Worm (Caenorhabditis elegans) whole organism, L1 larva: ENCODE measurements around the gene agt-1.

Experiments used
- C04F5.9 ChIP-seq: sonication (generic microtip); optimal IDR thresholded peaks from 2 replicates; lab custom pipeline; 2016; ENCODE audit warnings: missing genetic modification characterization, missing compliant biosample characterization
- C16A3.4 ChIP-seq: fragments of 150-350 bp; optimal IDR thresholded peaks from 2 replicates; lab custom pipeline; 2014; ENCODE audit warnings: missing biosample characterization, missing genetic modification characterization
- C34B4.2 ChIP-seq: sonication (generic microtip); optimal IDR thresholded peaks from 2 replicates; lab custom pipeline; 2017; ENCODE audit warnings: mild to moderate bottlenecking, missing genetic modification characterization, missing compliant biosample characterization
- Y116A8C.19 ChIP-seq: sonication (generic microtip); optimal IDR thresholded peaks from 2 replicates; lab custom pipeline; 2016; ENCODE audit warnings: missing compliant biosample characterization, missing genetic modification characterization, borderline replicate concordance
- aha-1 ChIP-seq: fragments of 150-350 bp; optimal IDR thresholded peaks from 2 replicates; lab custom pipeline; 2014; ENCODE audit warnings: missing biosample characterization, missing genetic modification characterization
- alr-1 ChIP-seq: fragments of 200-800 bp; sonication (Bioruptor generic); optimal IDR thresholded peaks from 2 replicates; lab custom pipeline; 2018; ENCODE audit warnings: borderline replicate concordance, mild to moderate bottlenecking, missing genetic modification characterization, missing compliant biosample characterization
- aly-2 ChIP-seq: fragments of 150-350 bp; optimal IDR thresholded peaks from 2 replicates; lab custom pipeline; 2014; ENCODE audit warnings: missing biosample characterization, missing genetic modification characterization
- blmp-1 ChIP-seq: fragments of 150-350 bp; optimal IDR thresholded peaks from 2 replicates; lab custom pipeline; 2014; ENCODE audit warnings: missing biosample characterization, missing genetic modification characterization
- ceh-8 ChIP-seq: fragments of 200-800 bp; sonication (Bioruptor generic); optimal IDR thresholded peaks from 2 replicates; lab custom pipeline; 2018; ENCODE audit warnings: mild to moderate bottlenecking, missing genetic modification characterization, moderate library complexity, missing compliant biosample characterization
- ceh-82 ChIP-seq, 3 experiments: fragments of 150-350 bp in 1 of 3; sonication (generic microtip) in 2 of 3; optimal IDR thresholded peaks; 2 replicates each; lab custom pipeline; 2014 to 2017; ENCODE audit warnings: missing biosample characterization in 3 of 3, missing genetic modification characterization in 3 of 3
- ceh-88 ChIP-seq: fragments of 200-800 bp; sonication (Bioruptor generic); IDR thresholded peaks from 2 replicates; pipeline ENCODE4 v1.3.6; 2022; ENCODE audit warnings: missing genetic modification characterization, missing compliant biosample characterization
- ceh-90 ChIP-seq: sonication (generic microtip); optimal IDR thresholded peaks from 2 replicates; lab custom pipeline; 2016; ENCODE audit warnings: missing genetic modification characterization, missing compliant biosample characterization
- dpl-1 ChIP-seq, 3 experiments: fragments of 150-350 bp in 2 of 3; sonication (generic microtip) in 1 of 3; optimal IDR thresholded peaks; 2 replicates each; lab custom pipeline; 2014 to 2017; ENCODE audit warnings: missing biosample characterization in 3 of 3, missing genetic modification characterization in 3 of 3, missing genetic modification reagents in 3 of 3
- egl-27 ChIP-seq, 2 experiments: fragments of 150-350 bp in 1 of 2; sonication (generic microtip); optimal IDR thresholded peaks; 3 replicates each; lab custom pipeline; 2017 to 2018; ENCODE audit warnings: missing biosample characterization in 2 of 2, missing genetic modification characterization in 2 of 2, missing genetic modification reagents in 2 of 2
- elt-3 ChIP-seq, 6 experiments: fragments of 150-350 bp in 1 of 6; sonication (generic microtip); optimal IDR thresholded peaks; 2 replicates each; lab custom pipeline; 2017 to 2018; ENCODE audit warnings: missing biosample characterization in 6 of 6, missing genetic modification characterization in 6 of 6, inconsistent platforms in 1 of 6
- ets-5 ChIP-seq: fragments of 200-800 bp; sonication (Bioruptor generic); IDR thresholded peaks from 2 replicates; pipeline ENCODE4 v1.3.6; 2022; ENCODE audit warnings: missing genetic modification characterization, missing compliant biosample characterization
- fkh-10 ChIP-seq: sonication (generic microtip); optimal IDR thresholded peaks from 2 replicates; lab custom pipeline; 2017; ENCODE audit warnings: missing biosample characterization, missing genetic modification reagents, missing genetic modification characterization
- grh-1 ChIP-seq: fragments of 200-800 bp; sonication (Bioruptor generic); IDR thresholded peaks from 2 replicates; pipeline ENCODE4 v1.3.6; 2022; ENCODE audit warnings: missing genetic modification reagents, missing genetic modification characterization, missing compliant biosample characterization
- hlh-17 ChIP-seq: fragments of 200-800 bp; sonication (Bioruptor generic); optimal IDR thresholded peaks from 2 replicates; lab custom pipeline; 2018; ENCODE audit warnings: missing genetic modification characterization, mild to moderate bottlenecking, missing compliant biosample characterization, moderate library complexity, borderline replicate concordance
- hlh-4 ChIP-seq: sonication (generic microtip); optimal IDR thresholded peaks from 2 replicates; lab custom pipeline; 2016; ENCODE audit warnings: mild to moderate bottlenecking, missing genetic modification characterization, missing compliant biosample characterization
- hpl-2 ChIP-seq: fragments of 150-350 bp; optimal IDR thresholded peaks from 2 replicates; lab custom pipeline; 2014; ENCODE audit warnings: missing biosample characterization, missing genetic modification reagents, missing genetic modification characterization
- lin-35 ChIP-seq, 2 experiments: fragments of 150-350 bp; optimal IDR thresholded peaks; 2 replicates each; lab custom pipeline; 2014; ENCODE audit warnings: missing biosample characterization in 2 of 2, missing genetic modification characterization in 2 of 2, missing genetic modification reagents in 2 of 2
- lin-39 ChIP-seq: fragments of 150-350 bp; optimal IDR thresholded peaks from 2 replicates; lab custom pipeline; 2014; ENCODE audit warnings: missing biosample characterization, missing genetic modification reagents, missing genetic modification characterization
- lir-3 ChIP-seq: sonication (generic microtip); optimal IDR thresholded peaks from 2 replicates; lab custom pipeline; 2016; ENCODE audit warnings: mild to moderate bottlenecking, missing genetic modification characterization, moderate library complexity, missing compliant biosample characterization; ENCODE audit not compliant: poor library complexity
- mab-9 ChIP-seq: fragments of 200-800 bp; sonication (Bioruptor generic); IDR thresholded peaks from 2 replicates; pipeline ENCODE4 v1.3.6; 2022; ENCODE audit warnings: missing genetic modification reagents, missing genetic modification characterization, missing compliant biosample characterization
- mef-2 ChIP-seq: fragments of 150-350 bp; optimal IDR thresholded peaks from 2 replicates; lab custom pipeline; 2014; ENCODE audit warnings: missing biosample characterization, missing genetic modification characterization
- mep-1 ChIP-seq: fragments of 150-350 bp; optimal IDR thresholded peaks from 2 replicates; lab custom pipeline; 2014; ENCODE audit warnings: missing biosample characterization, missing genetic modification characterization
- nhr-11 ChIP-seq: fragments of 150-350 bp; optimal IDR thresholded peaks from 2 replicates; lab custom pipeline; 2014; ENCODE audit warnings: missing biosample characterization, missing genetic modification characterization
- nhr-12 ChIP-seq: sonication (generic microtip); optimal IDR thresholded peaks from 2 replicates; lab custom pipeline; 2017; ENCODE audit warnings: missing biosample characterization, missing genetic modification characterization
- nhr-28 ChIP-seq: fragments of 150-350 bp; optimal IDR thresholded peaks from 2 replicates; lab custom pipeline; 2014; ENCODE audit warnings: missing biosample characterization, missing genetic modification characterization
- nhr-47 ChIP-seq: sonication (generic microtip); optimal IDR thresholded peaks from 2 replicates; lab custom pipeline; 2016; ENCODE audit warnings: mild to moderate bottlenecking, missing genetic modification characterization, moderate library complexity, missing compliant biosample characterization
- nhr-71 ChIP-seq: sonication (generic microtip); optimal IDR thresholded peaks from 2 replicates; lab custom pipeline; 2016; ENCODE audit warnings: mild to moderate bottlenecking, missing genetic modification characterization, moderate library complexity, missing compliant biosample characterization
- nhr-76 ChIP-seq: sonication (generic microtip); optimal IDR thresholded peaks from 2 replicates; lab custom pipeline; 2017; ENCODE audit warnings: missing biosample characterization, missing genetic modification characterization
- nhr-90 ChIP-seq: sonication (generic microtip); optimal IDR thresholded peaks from 2 replicates; lab custom pipeline; 2016; ENCODE audit warnings: mild to moderate bottlenecking, missing genetic modification characterization, missing compliant biosample characterization; ENCODE audit not compliant: poor library complexity
- pqm-1 ChIP-seq: sonication (generic microtip); optimal IDR thresholded peaks from 3 replicates; lab custom pipeline; 2017; ENCODE audit warnings: missing biosample characterization, missing genetic modification characterization
- rnt-1 ChIP-seq: sonication (generic microtip); optimal IDR thresholded peaks from 2 replicates; lab custom pipeline; 2016; ENCODE audit warnings: mild to moderate bottlenecking, missing genetic modification characterization, moderate library complexity, missing compliant biosample characterization
- skn-1 ChIP-seq: fragments of 150-350 bp; optimal IDR thresholded peaks from 2 replicates; lab custom pipeline; 2014; ENCODE audit warnings: missing biosample characterization, missing genetic modification characterization
- snpc-4 ChIP-seq: fragments of 150-350 bp; optimal IDR thresholded peaks from 2 replicates; lab custom pipeline; 2014; ENCODE audit warnings: missing biosample characterization, missing genetic modification characterization
- sox-4 ChIP-seq: sonication (generic microtip); optimal IDR thresholded peaks from 2 replicates; lab custom pipeline; 2016; ENCODE audit warnings: missing genetic modification characterization, missing compliant biosample characterization
- sptf-1 ChIP-seq: fragments of 150-350 bp; optimal IDR thresholded peaks from 2 replicates; lab custom pipeline; 2014; ENCODE audit warnings: missing biosample characterization, missing genetic modification characterization
- swsn-7 ChIP-seq: sonication (generic microtip); optimal IDR thresholded peaks from 2 replicates; lab custom pipeline; 2016; ENCODE audit warnings: missing genetic modification characterization, missing compliant biosample characterization
- tbx-2 ChIP-seq: sonication (generic microtip); optimal IDR thresholded peaks from 2 replicates; lab custom pipeline; 2016; ENCODE audit warnings: missing genetic modification characterization, missing compliant biosample characterization
- tlp-1 ChIP-seq: fragments of 150-350 bp; optimal IDR thresholded peaks from 2 replicates; lab custom pipeline; 2014; ENCODE audit warnings: missing biosample characterization, missing genetic modification characterization
- unc-130 ChIP-seq: fragments of 150-350 bp; optimal IDR thresholded peaks from 2 replicates; lab custom pipeline; 2017; ENCODE audit warnings: missing biosample characterization, missing genetic modification characterization, inconsistent platforms
- unc-30 ChIP-seq: sonication (generic microtip); optimal IDR thresholded peaks from 2 replicates; lab custom pipeline; 2017; ENCODE audit warnings: missing biosample characterization, missing genetic modification characterization
- unc-98 ChIP-seq: fragments of 200-800 bp; sonication (Bioruptor generic); IDR thresholded peaks from 2 replicates; pipeline ENCODE4 v1.3.6; 2022; ENCODE audit warnings: missing genetic modification characterization, missing compliant biosample characterization
- xbp-1 ChIP-seq: sonication (generic microtip); optimal IDR thresholded peaks from 2 replicates; lab custom pipeline; 2016; ENCODE audit warnings: missing genetic modification characterization, missing compliant biosample characterization
- zip-4 ChIP-seq: fragments of 200-800 bp; sonication (Bioruptor generic); optimal IDR thresholded peaks from 2 replicates; lab custom pipeline; 2018; ENCODE audit warnings: mild to moderate bottlenecking, missing genetic modification characterization, moderate library complexity, missing compliant biosample characterization
- ztf-4 ChIP-seq: fragments of 150-350 bp; optimal IDR thresholded peaks from 2 replicates; lab custom pipeline; 2014; ENCODE audit warnings: missing biosample characterization, missing genetic modification characterization

agt-1 gene

ce11 chrIV:13323823-13324359 lies 45.3 kb downstream of the agt-1 start, which contains the start of gene fat-2:
fat-2 (plus strand) TSS chrIV:13323873.
- TF ChIP-seq nhr-71 (tag; lab: Kevin White, UChicago) (no peak), nhr-76 (tag; lab: Kevin White, UChicago) (no peak), C04F5.9 (tag; lab: Kevin White, UChicago) (no peak), rnt-1 (tag; lab: Kevin White, UChicago) (no peak), lin-35 (GFP tag; optimal IDR thresholded peaks at IDR 0.05; lab: Kevin White, UChicago) (no peak), alr-1 (tag; lab: Kevin White, UChicago) (no peak), pqm-1 (tag; lab: Kevin White, UChicago) (no peak), nhr-90 (tag; lab: Kevin White, UChicago) (no peak), aha-1 (tag; lab: Kevin White, UChicago) (no peak), mef-2 (tag; lab: Kevin White, UChicago) (no peak), ceh-82 (tag; optimal IDR thresholded peaks at IDR 0.05; lab: Kevin White, UChicago) (no peak)

ce11 chrIV:13322429-13322828 lies 46.8 kb downstream of the agt-1 start:
- TF ChIP-seq snpc-4 (tag; lab: Kevin White, UChicago) (peak; percentile 46), ets-5 (no peak), hpl-2 (GFP tag; lab: Kevin White, UChicago) (no peak), sox-4 (tag; lab: Kevin White, UChicago) (no peak), skn-1 (tag; lab: Kevin White, UChicago) (no peak), lin-39 (tag; lab: Kevin White, UChicago) (no peak), blmp-1 (tag; lab: Kevin White, UChicago) (peak; percentile 33), grh-1 (GFP tag; lab: Robert Waterston, UW) (peak; percentile 35; the same call in 1 of the 2 replicates), nhr-28 (tag; lab: Kevin White, UChicago) (no peak), hlh-4 (tag; lab: Kevin White, UChicago) (no peak), nhr-12 (tag; lab: Kevin White, UChicago) (no peak), rnt-1 (tag; lab: Kevin White, UChicago) (peak; percentile 84), nhr-11 (tag; lab: Kevin White, UChicago) (peak; percentile 55), ceh-88 (GFP tag; lab: Robert Waterston, UW) (no peak), unc-30 (tag; lab: Kevin White, UChicago) (no peak), C16A3.4 (tag; lab: Kevin White, UChicago) (peak; percentile 6), fkh-10 (peak; percentile 18), tbx-2 (tag; lab: Kevin White, UChicago) (peak; percentile 81), ztf-4 (peak; percentile 72), egl-27 (tag; optimal IDR thresholded peaks at IDR 0.05; lab: Kevin White, UChicago) (peak; percentile 31 to 50), sptf-1 (tag; lab: Kevin White, UChicago) (no peak), C34B4.2 (no peak), lin-35 (GFP tag; optimal IDR thresholded peaks at IDR 0.05; lab: Kevin White, UChicago) (peak; percentile 43 to 58), lir-3 (tag; lab: Kevin White, UChicago) (no peak), unc-130 (no peak), alr-1 (tag; lab: Kevin White, UChicago) (no peak), dpl-1 (GFP tag; optimal IDR thresholded peaks at IDR 0.05; lab: Kevin White, UChicago) (peak; percentile 35 to 48 (median 37)), unc-98 (GFP tag; lab: Robert Waterston, UW) (0 out of 2 replicates have a peak, but pooled peaks have one; percentile 18), ceh-90 (no peak), nhr-47 (tag; lab: Kevin White, UChicago) (peak; percentile 82), ceh-82 (tag; optimal IDR thresholded peaks at IDR 0.05; lab: Kevin White, UChicago) (peak in 2 of 3 experiments; percentile 44 to 71), tlp-1 (tag; lab: Kevin White, UChicago) (no peak), mef-2 (tag; lab: Kevin White, UChicago) (no peak), mep-1 (tag; lab: Kevin White, UChicago) (peak; percentile 88), xbp-1 (tag; lab: Kevin White, UChicago) (peak; percentile 65), Y116A8C.19 (tag; lab: Kevin White, UChicago) (no peak), zip-4 (no peak), swsn-7 (tag; lab: Kevin White, UChicago) (peak; percentile 84), mab-9 (no peak), hlh-17 (GFP tag; lab: Kevin White, UChicago) (no peak), aly-2 (tag; lab: Kevin White, UChicago) (no peak), ceh-8 (no peak), elt-3 (tag; optimal IDR thresholded peaks at IDR 0.05; lab: Kevin White, UChicago) (peak in 4 of 6 experiments; percentile 49 to 84 (median 70))
